Worm (Caenorhabditis elegans) whole organism, L1 larva: ENCODE results near the gene chil-3.
"Not testable (repeated sequence)": the region's sequence is repeated elsewhere in the genome, so short reads cannot be mapped to it uniquely, and the experiment has no call there.

ENCODE experiments used
- ces-1 ChIP-seq: fragments of 150-350 bp; optimal IDR thresholded peaks from 2 replicates; lab custom pipeline; 2014; ENCODE audit warnings: missing biosample characterization, missing genetic modification reagents, missing genetic modification characterization
- dsc-1 ChIP-seq: sonication (generic microtip); optimal IDR thresholded peaks from 2 replicates; lab custom pipeline; 2016; ENCODE audit warnings: mild to moderate bottlenecking, missing genetic modification characterization, missing compliant biosample characterization
- efl-1 ChIP-seq, 4 experiments: fragments of 150-350 bp; optimal IDR thresholded peaks in 3 of 4; peaks in 1 of 4; 1 replicate in 1 of 4; 2 replicates in 3 of 4; lab custom pipeline; 2014; ENCODE audit warnings: missing biosample characterization in 2 of 4, missing genetic modification characterization in 2 of 4, missing genetic modification reagents in 2 of 4
- hpl-2 ChIP-seq: fragments of 150-350 bp; optimal IDR thresholded peaks from 2 replicates; lab custom pipeline; 2014; ENCODE audit warnings: missing biosample characterization, missing genetic modification reagents, missing genetic modification characterization
- lin-13 ChIP-seq: fragments of 150-350 bp; optimal IDR thresholded peaks from 2 replicates; lab custom pipeline; 2014; ENCODE audit warnings: missing biosample characterization, missing genetic modification reagents, missing genetic modification characterization
- nhr-71 ChIP-seq: sonication (generic microtip); optimal IDR thresholded peaks from 2 replicates; lab custom pipeline; 2016; ENCODE audit warnings: mild to moderate bottlenecking, missing genetic modification characterization, moderate library complexity, missing compliant biosample characterization
- snpc-4 ChIP-seq: fragments of 150-350 bp; optimal IDR thresholded peaks from 2 replicates; lab custom pipeline; 2014; ENCODE audit warnings: missing biosample characterization, missing genetic modification characterization
- unc-86 ChIP-seq: sonication (generic microtip); optimal IDR thresholded peaks from 2 replicates; lab custom pipeline; 2016; ENCODE audit warnings: missing genetic modification characterization, missing compliant biosample characterization

ce11 chrII:9866378-9866777, 5.1 kb upstream of the chil-3 start, which contains the start of gene chil-1:
- TF ChIP-seq ces-1 (GFP tag; lab: Kevin White, UChicago); dsc-1 (tag; lab: Kevin White, UChicago); unc-86 (tag; lab: Kevin White, UChicago); hpl-2 (GFP tag; lab: Kevin White, UChicago); efl-1 (optimal IDR thresholded peaks at IDR 0.05; lab: Kevin White, UChicago); efl-1 (GFP tag; optimal IDR thresholded peaks at IDR 0.05 in 1 of 2; lab: Kevin White, UChicago); nhr-71 (tag; lab: Kevin White, UChicago); snpc-4; lin-13 (GFP tag; lab: Kevin White, UChicago): not testable (repeated sequence)
